Worm (Caenorhabditis elegans) whole organism, L2 larva: ENCODE measurements around the gene gpa-4.

Source experiments
- C34F6.9 ChIP-seq: fragments of 150-350 bp; optimal IDR thresholded peaks from 2 replicates; lab custom pipeline; 2014; ENCODE audit warnings: missing biosample characterization, missing genetic modification characterization
- egl-27 ChIP-seq: sonication (generic microtip); optimal IDR thresholded peaks from 3 replicates; lab custom pipeline; 2017; ENCODE audit warnings: missing biosample characterization, missing genetic modification reagents, missing genetic modification characterization
- elt-3 ChIP-seq: sonication (generic microtip); optimal IDR thresholded peaks from 2 replicates; lab custom pipeline; 2017; ENCODE audit warnings: missing biosample characterization, missing genetic modification characterization
- lin-13 ChIP-seq: fragments of 150-350 bp; optimal IDR thresholded peaks from 2 replicates; lab custom pipeline; 2014; ENCODE audit warnings: missing biosample characterization, missing genetic modification reagents, missing genetic modification characterization
- mab-5 ChIP-seq: fragments of 150-350 bp; optimal IDR thresholded peaks from 2 replicates; lab custom pipeline; 2014; ENCODE audit warnings: missing biosample characterization, missing genetic modification characterization
- nhr-10 ChIP-seq: sonication (generic microtip); optimal IDR thresholded peaks from 2 replicates; lab custom pipeline; 2017; ENCODE audit warnings: missing biosample characterization, missing genetic modification characterization
- nhr-11 ChIP-seq: fragments of 150-350 bp; optimal IDR thresholded peaks from 2 replicates; lab custom pipeline; 2014; ENCODE audit warnings: missing biosample characterization, missing genetic modification characterization
- nhr-23 ChIP-seq: fragments of 150-350 bp; optimal IDR thresholded peaks from 2 replicates; lab custom pipeline; 2014; ENCODE audit warnings: missing biosample characterization, missing genetic modification reagents, missing genetic modification characterization
- nhr-237 ChIP-seq: fragments of 150-350 bp; optimal IDR thresholded peaks from 2 replicates; lab custom pipeline; 2014; ENCODE audit warnings: missing biosample characterization, missing genetic modification characterization
- nhr-25 ChIP-seq: fragments of 150-350 bp; sonication (generic microtip); optimal IDR thresholded peaks from 3 replicates; lab custom pipeline; 2014; ENCODE audit warnings: missing biosample characterization, missing genetic modification characterization
- skn-1 ChIP-seq: sonication (generic microtip); optimal IDR thresholded peaks from 2 replicates; lab custom pipeline; 2017; ENCODE audit warnings: missing biosample characterization, missing genetic modification characterization
- sma-3 ChIP-seq: sonication (generic microtip); optimal IDR thresholded peaks from 2 replicates; lab custom pipeline; 2016; ENCODE audit warnings: missing genetic modification reagents, missing genetic modification characterization, missing compliant biosample characterization
- ztf-4 ChIP-seq: fragments of 150-350 bp; optimal IDR thresholded peaks from 2 replicates; lab custom pipeline; 2014; ENCODE audit warnings: missing biosample characterization, missing genetic modification characterization

- TF ChIP-seq elt-3 (tag; lab: Kevin White, UChicago) (no peak), nhr-11 (tag; lab: Kevin White, UChicago) (no peak), nhr-25 (tag; lab: Kevin White, UChicago) (peak; percentile 47), egl-27 (tag; lab: Kevin White, UChicago) (no peak), lin-13 (GFP tag; lab: Kevin White, UChicago) (peak; percentile 49), skn-1 (tag; lab: Kevin White, UChicago) (no peak), mab-5 (tag; lab: Kevin White, UChicago) (peak; percentile 11), nhr-237 (tag; lab: Kevin White, UChicago) (no peak), sma-3 (GFP tag; lab: Kevin White, UChicago) (peak; percentile 58), ztf-4 (tag; lab: Kevin White, UChicago) (no peak), C34F6.9 (tag; lab: Kevin White, UChicago) (peak; percentile 92), nhr-23 (tag; lab: Kevin White, UChicago) (no peak), nhr-10 (tag; lab: Kevin White, UChicago) (no peak)
Observed at ce11 chrIV:393409-393930, 8.0 kb upstream of the gpa-4 start, which contains the start of the genes T07A9.15 and nog-1.
